Worm (Caenorhabditis elegans) whole organism, L2 larva: ENCODE data around the gene rga-1.
A peak's percentile ranks its signal among the peaks of the same experiment; 100 is the strongest.

Experiments
- C34F6.9 ChIP-seq: fragments of 150-350 bp; optimal IDR thresholded peaks from 2 replicates; lab custom pipeline; 2014; ENCODE audit warnings: missing biosample characterization, missing genetic modification characterization
- F13H6.1 ChIP-seq: sonication (generic microtip); optimal IDR thresholded peaks from 2 replicates; lab custom pipeline; 2016; ENCODE audit warnings: missing genetic modification characterization, missing compliant biosample characterization
- R02D3.7 ChIP-seq: fragments of 150-350 bp; optimal IDR thresholded peaks from 2 replicates; lab custom pipeline; 2014; ENCODE audit warnings: missing biosample characterization, missing genetic modification characterization
- ZK546.5 ChIP-seq: sonication (generic microtip); optimal IDR thresholded peaks from 2 replicates; lab custom pipeline; 2017; ENCODE audit warnings: missing biosample characterization, missing genetic modification characterization
- alr-1 ChIP-seq: fragments of 150-350 bp; optimal IDR thresholded peaks from 2 replicates; lab custom pipeline; 2014; ENCODE audit warnings: missing biosample characterization, missing genetic modification characterization
- ama-1 ChIP-seq: fragments of 150-350 bp; optimal IDR thresholded peaks from 2 replicates; lab custom pipeline; 2018; ENCODE audit warnings: inconsistent platforms
- blmp-1 ChIP-seq: sonication (generic microtip); optimal IDR thresholded peaks from 2 replicates; lab custom pipeline; 2017; ENCODE audit warnings: missing genetic modification characterization, mild to moderate bottlenecking, missing compliant biosample characterization, antibody characterized with exemption, moderate library complexity; ENCODE audit not compliant: insufficient read depth
- ceh-16 ChIP-seq: fragments of 150-350 bp; optimal IDR thresholded peaks from 2 replicates; lab custom pipeline; 2014; ENCODE audit warnings: missing biosample characterization, missing genetic modification characterization
- ceh-82 ChIP-seq: fragments of 150-350 bp; optimal IDR thresholded peaks from 2 replicates; lab custom pipeline; 2014; ENCODE audit warnings: missing biosample characterization, missing genetic modification characterization
- crh-2 ChIP-seq: sonication (generic microtip); optimal IDR thresholded peaks from 2 replicates; lab custom pipeline; 2017; ENCODE audit warnings: missing biosample characterization, missing genetic modification characterization
- dmd-4 ChIP-seq: sonication (generic microtip); optimal IDR thresholded peaks from 2 replicates; lab custom pipeline; 2017; ENCODE audit warnings: missing biosample characterization, missing genetic modification characterization
- egl-27 ChIP-seq: sonication (generic microtip); optimal IDR thresholded peaks from 3 replicates; lab custom pipeline; 2017; ENCODE audit warnings: missing biosample characterization, missing genetic modification reagents, missing genetic modification characterization
- elt-3 ChIP-seq: sonication (generic microtip); optimal IDR thresholded peaks from 2 replicates; lab custom pipeline; 2017; ENCODE audit warnings: missing biosample characterization, missing genetic modification characterization
- fos-1 ChIP-seq: fragments of 150-350 bp; optimal IDR thresholded peaks from 2 replicates; lab custom pipeline; 2014; ENCODE audit warnings: missing biosample characterization, missing genetic modification characterization
- gmeb-1 ChIP-seq: fragments of 150-350 bp; optimal IDR thresholded peaks from 2 replicates; lab custom pipeline; 2014; ENCODE audit warnings: missing biosample characterization, missing genetic modification characterization
- lin-39 ChIP-seq: fragments of 150-350 bp; optimal IDR thresholded peaks from 2 replicates; lab custom pipeline; 2014; ENCODE audit warnings: missing biosample characterization, missing genetic modification reagents, missing genetic modification characterization
- lsy-2 ChIP-seq, 2 experiments: fragments of 150-350 bp in 1 of 2; sonication (generic microtip) in 1 of 2; optimal IDR thresholded peaks; 2 replicates each; lab custom pipeline; 2014 to 2017; ENCODE audit warnings: missing biosample characterization in 2 of 2, missing genetic modification characterization in 2 of 2
- mab-5 ChIP-seq: fragments of 150-350 bp; optimal IDR thresholded peaks from 2 replicates; lab custom pipeline; 2014; ENCODE audit warnings: missing biosample characterization, missing genetic modification characterization
- mbf-1 ChIP-seq: sonication (generic microtip); optimal IDR thresholded peaks from 2 replicates; lab custom pipeline; 2017; ENCODE audit warnings: missing biosample characterization, missing genetic modification characterization
- mdl-1 ChIP-seq, 2 experiments: fragments of 150-350 bp in 1 of 2; sonication (generic microtip) in 1 of 2; optimal IDR thresholded peaks; 2 replicates each; lab custom pipeline; 2017; ENCODE audit warnings: missing biosample characterization in 2 of 2, missing genetic modification characterization in 2 of 2
- nhr-12 ChIP-seq: fragments of 150-350 bp; optimal IDR thresholded peaks from 2 replicates; lab custom pipeline; 2014; ENCODE audit warnings: missing biosample characterization, missing genetic modification characterization
- nhr-21 ChIP-seq: fragments of 150-350 bp; optimal IDR thresholded peaks from 2 replicates; lab custom pipeline; 2014; ENCODE audit warnings: missing biosample characterization, missing genetic modification characterization
- nhr-23 ChIP-seq: fragments of 150-350 bp; optimal IDR thresholded peaks from 2 replicates; lab custom pipeline; 2014; ENCODE audit warnings: missing biosample characterization, missing genetic modification reagents, missing genetic modification characterization
- nhr-25 ChIP-seq: fragments of 150-350 bp; sonication (generic microtip); optimal IDR thresholded peaks from 3 replicates; lab custom pipeline; 2014; ENCODE audit warnings: missing biosample characterization, missing genetic modification characterization
- nhr-6 ChIP-seq: fragments of 150-350 bp; optimal IDR thresholded peaks from 2 replicates; lab custom pipeline; 2014; ENCODE audit warnings: missing biosample characterization, missing genetic modification characterization
- nhr-77 ChIP-seq: fragments of 150-350 bp; optimal IDR thresholded peaks from 2 replicates; lab custom pipeline; 2014; ENCODE audit warnings: missing biosample characterization, missing genetic modification characterization
- peb-1 ChIP-seq: fragments of 150-350 bp; optimal IDR thresholded peaks from 2 replicates; lab custom pipeline; 2014; ENCODE audit warnings: missing biosample characterization, missing genetic modification characterization
- sem-4 ChIP-seq: fragments of 150-350 bp; optimal IDR thresholded peaks from 2 replicates; lab custom pipeline; 2014; ENCODE audit warnings: missing biosample characterization, missing genetic modification reagents, missing genetic modification characterization
- sma-9 ChIP-seq, 2 experiments: fragments of 150-350 bp in 1 of 2; sonication (generic microtip) in 1 of 2; optimal IDR thresholded peaks; 2 replicates each; lab custom pipeline; 2014 to 2016; ENCODE audit warnings: missing genetic modification characterization in 2 of 2, mild to moderate bottlenecking in 1 of 2, missing biosample characterization in 1 of 2, missing compliant biosample characterization in 1 of 2, missing genetic modification reagents in 1 of 2, moderate library complexity in 1 of 2
- snpc-4 ChIP-seq: fragments of 150-350 bp; optimal IDR thresholded peaks from 2 replicates; lab custom pipeline; 2014; ENCODE audit warnings: missing biosample characterization, missing genetic modification characterization
- unc-39 ChIP-seq: fragments of 150-350 bp; optimal IDR thresholded peaks from 2 replicates; lab custom pipeline; 2014; ENCODE audit warnings: missing biosample characterization, missing genetic modification characterization
- unc-55 ChIP-seq: fragments of 150-350 bp; sonication (generic microtip); optimal IDR thresholded peaks from 3 replicates; lab custom pipeline; 2014; ENCODE audit warnings: missing biosample characterization, missing genetic modification reagents, missing genetic modification characterization
- ztf-1 ChIP-seq: fragments of 200-800 bp; sonication (Bioruptor generic); conservative IDR thresholded peaks from 2 replicates; pipeline ENCODE4 v1.3.6; 2022; ENCODE audit warnings: missing genetic modification characterization, missing compliant biosample characterization
- ztf-4 ChIP-seq: fragments of 150-350 bp; optimal IDR thresholded peaks from 2 replicates; lab custom pipeline; 2014; ENCODE audit warnings: missing biosample characterization, missing genetic modification characterization

Gene rga-1

DNA sequence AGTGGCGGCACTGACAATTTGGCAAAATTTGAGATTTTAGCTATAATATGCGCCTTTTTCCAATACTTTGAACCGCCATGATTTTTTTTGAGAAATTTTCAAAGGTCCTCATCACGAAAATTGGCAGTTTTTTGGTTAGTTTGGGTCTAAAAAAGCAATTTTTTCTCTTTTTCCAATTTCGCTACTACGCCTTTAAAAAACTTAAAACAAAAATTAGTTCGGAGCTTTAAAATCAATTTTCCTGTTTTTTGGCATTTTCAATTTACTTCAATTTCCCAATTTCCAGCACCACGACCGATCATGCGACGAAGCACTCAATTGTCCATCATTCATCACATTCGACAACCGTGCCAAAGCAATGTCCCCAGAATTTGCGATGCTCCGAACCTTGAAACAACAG is 32.7 kb downstream of the rga-1 start, which contains the start of gene B0334.5:
TSS of gene B0334.5 (plus strand) at position 301 of the 400 bp plus-strand sequence.
- TF ChIP-seq lsy-2 (tag; optimal IDR thresholded peaks at IDR 0.05; lab: Kevin White, UChicago) = no peak
- TF ChIP-seq unc-39 (tag; lab: Kevin White, UChicago) = no peak
- no peak for TF ChIP-seq gmeb-1 (tag; lab: Kevin White, UChicago)
- TF ChIP-seq ztf-4 (tag; lab: Kevin White, UChicago) = no peak
- TF ChIP-seq ZK546.5 (tag; lab: Kevin White, UChicago) = no peak
- no peak for TF ChIP-seq nhr-77 (tag; lab: Kevin White, UChicago)
- TF ChIP-seq R02D3.7 = no peak
- TF ChIP-seq blmp-1 (tag; lab: Kevin White, UChicago) = no peak
- no peak for TF ChIP-seq F13H6.1 (tag; lab: Kevin White, UChicago)
- no peak for TF ChIP-seq sem-4 (tag; lab: Kevin White, UChicago)
- no peak for TF ChIP-seq fos-1 (tag; lab: Kevin White, UChicago)
- no peak for TF ChIP-seq mab-5 (tag; lab: Kevin White, UChicago)
- no peak for TF ChIP-seq snpc-4 (tag; lab: Kevin White, UChicago)
- no peak for TF ChIP-seq elt-3 (tag; lab: Kevin White, UChicago)
- no peak for TF ChIP-seq nhr-6 (tag; lab: Kevin White, UChicago)
- no peak for TF ChIP-seq egl-27
- TF ChIP-seq nhr-23 (tag; lab: Kevin White, UChicago) = no peak
- no peak for TF ChIP-seq nhr-12
- TF ChIP-seq, all 48 proteins: peak for 0

DNA sequence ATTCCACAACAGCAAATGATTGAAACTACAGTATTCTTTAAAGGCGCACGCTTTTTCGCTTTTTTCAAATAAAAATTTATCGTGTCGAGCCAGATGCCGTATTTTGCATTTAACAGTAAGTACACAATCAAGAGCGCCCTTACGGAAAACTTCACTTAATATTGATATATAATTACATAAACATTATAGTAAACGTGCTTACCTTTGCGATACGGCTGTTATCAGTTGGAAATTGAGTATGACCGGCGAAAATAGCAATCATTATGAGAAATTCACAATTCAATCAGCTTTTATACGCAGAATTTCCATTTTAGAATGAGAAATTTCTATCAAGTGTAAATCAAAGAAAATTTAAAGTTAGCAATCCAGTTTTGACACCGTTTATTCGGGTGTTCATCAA is 35.5 kb downstream of the rga-1 start, which contains the start of gene B0334.20:
TSS of gene B0334.20 (minus strand) at position 262 of the 400 bp plus-strand sequence.
- TF ChIP-seq fos-1 (tag; lab: Kevin White, UChicago) (peak; percentile 53), nhr-77 (tag; lab: Kevin White, UChicago) (no peak)

DNA sequence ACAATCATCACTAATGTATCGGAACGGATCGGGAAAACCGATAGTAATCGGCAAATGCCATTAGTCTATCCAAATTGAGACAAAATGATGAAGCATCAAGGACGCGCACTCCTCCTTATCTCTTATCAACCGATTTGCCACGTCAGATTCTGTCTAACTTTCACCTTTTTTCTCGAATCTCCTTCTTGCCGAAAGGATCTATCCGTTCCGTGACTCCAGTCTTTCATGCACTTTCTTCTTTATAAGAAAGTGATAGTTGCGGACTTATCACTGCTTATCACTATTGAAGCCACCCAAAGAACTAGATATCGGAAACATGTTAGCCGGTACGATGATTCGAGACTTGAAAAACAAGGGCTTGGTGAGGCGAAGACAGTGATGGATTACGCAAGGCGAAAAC is 37.3 kb downstream of the rga-1 start:
- TF ChIP-seq ama-1 = no peak
- TF ChIP-seq blmp-1 (tag; lab: Kevin White, UChicago) = peak; percentile 90
- peak; percentile 7 for TF ChIP-seq nhr-25 (tag; lab: Kevin White, UChicago)
- TF ChIP-seq fos-1 (tag; lab: Kevin White, UChicago) = peak; percentile 36
- peak; percentile 56 for TF ChIP-seq sma-9 (GFP tag; optimal IDR thresholded peaks at IDR 0.05; lab: Kevin White, UChicago)
- TF ChIP-seq sma-9 (tag; optimal IDR thresholded peaks at IDR 0.05; lab: Kevin White, UChicago) = no peak
- peak; percentile 84 for TF ChIP-seq nhr-21 (tag; lab: Kevin White, UChicago)
- TF ChIP-seq crh-2 (tag; lab: Kevin White, UChicago) = peak; percentile 5
- peak in 1 of 2 experiments; percentile 12 for TF ChIP-seq lsy-2 (tag; optimal IDR thresholded peaks at IDR 0.05; lab: Kevin White, UChicago)
- no peak for TF ChIP-seq nhr-23 (tag; lab: Kevin White, UChicago)
- TF ChIP-seq nhr-12 = no peak
- TF ChIP-seq, all 48 proteins: peak for 7

DNA sequence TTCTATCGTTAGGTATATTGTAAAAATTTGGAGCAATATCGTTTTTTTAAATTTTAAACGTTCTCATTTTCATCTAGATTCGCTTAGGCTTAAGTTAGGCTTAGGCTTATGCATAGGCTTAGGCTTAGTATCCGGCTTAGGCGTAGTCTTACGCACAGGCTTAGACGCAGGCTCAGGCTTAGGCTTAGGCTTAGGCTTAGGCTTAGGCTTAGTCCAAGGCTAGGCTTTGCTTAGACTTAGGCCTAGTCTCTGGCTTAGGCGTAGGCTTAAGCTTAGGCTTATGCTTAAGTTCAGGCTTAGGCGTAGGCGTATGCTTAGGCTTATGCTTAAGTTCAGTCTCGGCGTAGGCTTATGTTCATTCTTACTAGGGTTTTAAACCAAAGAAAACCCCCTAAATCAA is 39.1 kb downstream of the rga-1 start:
- TF ChIP-seq crh-2 (tag; lab: Kevin White, UChicago) (no peak), snpc-4 (tag; lab: Kevin White, UChicago) (no peak), R02D3.7 (no peak), lin-39 (tag; lab: Kevin White, UChicago) (no peak), ztf-1 (GFP tag; lab: Robert Waterston, UW) (no peak), mbf-1 (tag; lab: Kevin White, UChicago) (no peak), peb-1 (tag; lab: Kevin White, UChicago) (no peak), ceh-82 (tag; lab: Kevin White, UChicago) (no peak), unc-55 (GFP tag; lab: Kevin White, UChicago) (no peak), blmp-1 (tag; lab: Kevin White, UChicago) (no peak), alr-1 (no peak), ama-1 (no peak), ceh-16 (no peak), C34F6.9 (tag; lab: Kevin White, UChicago) (no peak), egl-27 (no peak), elt-3 (tag; lab: Kevin White, UChicago) (no peak), mdl-1 (tag; optimal IDR thresholded peaks at IDR 0.05; lab: Kevin White, UChicago) (no peak), ZK546.5 (tag; lab: Kevin White, UChicago) (no peak), unc-39 (tag; lab: Kevin White, UChicago) (no peak), dmd-4 (tag; lab: Kevin White, UChicago) (no peak)
